Worm (Caenorhabditis elegans) whole organism, L1 larva: ENCODE results near the gene E01G4.6.

Experiments used
- F16B12.6 ChIP-seq: fragments of 150-350 bp; optimal IDR thresholded peaks from 2 replicates; lab custom pipeline; 2014; ENCODE audit warnings: missing biosample characterization, missing genetic modification characterization
- blmp-1 ChIP-seq: fragments of 150-350 bp; optimal IDR thresholded peaks from 2 replicates; lab custom pipeline; 2014; ENCODE audit warnings: missing biosample characterization, missing genetic modification characterization
- ceh-63 ChIP-seq: fragments of 200-800 bp; sonication (Bioruptor generic); optimal IDR thresholded peaks from 2 replicates; lab custom pipeline; 2018; ENCODE audit warnings: mild to moderate bottlenecking, missing genetic modification characterization, missing compliant biosample characterization
- ceh-90 ChIP-seq: sonication (generic microtip); optimal IDR thresholded peaks from 2 replicates; lab custom pipeline; 2016; ENCODE audit warnings: missing genetic modification characterization, missing compliant biosample characterization
- dsc-1 ChIP-seq: sonication (generic microtip); optimal IDR thresholded peaks from 2 replicates; lab custom pipeline; 2016; ENCODE audit warnings: mild to moderate bottlenecking, missing genetic modification characterization, missing compliant biosample characterization
- elt-2 ChIP-seq: sonication (generic microtip); optimal IDR thresholded peaks from 2 replicates; lab custom pipeline; 2016; ENCODE audit warnings: missing genetic modification characterization, mild to moderate bottlenecking, inconsistent platforms, missing compliant biosample characterization, missing genetic modification reagents
- elt-3 ChIP-seq, 6 experiments: fragments of 150-350 bp in 1 of 6; sonication (generic microtip); optimal IDR thresholded peaks; 2 replicates each; lab custom pipeline; 2017 to 2018; ENCODE audit warnings: missing biosample characterization in 6 of 6, missing genetic modification characterization in 6 of 6, inconsistent platforms in 1 of 6
- ets-5 ChIP-seq: fragments of 200-800 bp; sonication (Bioruptor generic); IDR thresholded peaks from 2 replicates; pipeline ENCODE4 v1.3.6; 2022; ENCODE audit warnings: missing genetic modification characterization, missing compliant biosample characterization
- fkh-10 ChIP-seq: sonication (generic microtip); optimal IDR thresholded peaks from 2 replicates; lab custom pipeline; 2017; ENCODE audit warnings: missing biosample characterization, missing genetic modification reagents, missing genetic modification characterization
- fkh-8 ChIP-seq: sonication (generic microtip); optimal IDR thresholded peaks from 2 replicates; lab custom pipeline; 2016; ENCODE audit warnings: mild to moderate bottlenecking, missing genetic modification characterization, missing compliant biosample characterization
- grh-1 ChIP-seq: fragments of 200-800 bp; sonication (Bioruptor generic); IDR thresholded peaks from 2 replicates; pipeline ENCODE4 v1.3.6; 2022; ENCODE audit warnings: missing genetic modification reagents, missing genetic modification characterization, missing compliant biosample characterization
- hlh-4 ChIP-seq: sonication (generic microtip); optimal IDR thresholded peaks from 2 replicates; lab custom pipeline; 2016; ENCODE audit warnings: mild to moderate bottlenecking, missing genetic modification characterization, missing compliant biosample characterization
- irx-1 ChIP-seq: sonication (generic microtip); optimal IDR thresholded peaks from 2 replicates; lab custom pipeline; 2016; ENCODE audit warnings: missing genetic modification characterization, missing compliant biosample characterization
- lin-14 ChIP-seq: fragments of 200-800 bp; sonication (Bioruptor generic); optimal IDR thresholded peaks from 2 replicates; lab custom pipeline; 2018; ENCODE audit warnings: mild to moderate bottlenecking, missing genetic modification characterization, moderate library complexity, missing compliant biosample characterization
- lin-15B ChIP-seq: fragments of 150-350 bp; sonication (generic microtip); optimal IDR thresholded peaks from 3 replicates; lab custom pipeline; 2014; ENCODE audit warnings: missing biosample characterization, missing genetic modification characterization
- lin-35 ChIP-seq, 2 experiments: fragments of 150-350 bp; optimal IDR thresholded peaks; 2 replicates each; lab custom pipeline; 2014; ENCODE audit warnings: missing biosample characterization in 2 of 2, missing genetic modification characterization in 2 of 2, missing genetic modification reagents in 2 of 2
- lin-39 ChIP-seq: fragments of 150-350 bp; optimal IDR thresholded peaks from 2 replicates; lab custom pipeline; 2014; ENCODE audit warnings: missing biosample characterization, missing genetic modification reagents, missing genetic modification characterization
- lir-3 ChIP-seq: sonication (generic microtip); optimal IDR thresholded peaks from 2 replicates; lab custom pipeline; 2016; ENCODE audit warnings: mild to moderate bottlenecking, missing genetic modification characterization, moderate library complexity, missing compliant biosample characterization; ENCODE audit not compliant: poor library complexity
- lsy-2 ChIP-seq, 2 experiments: fragments of 150-350 bp; optimal IDR thresholded peaks; 2 replicates each; lab custom pipeline; 2014; ENCODE audit warnings: missing biosample characterization in 2 of 2, missing genetic modification characterization in 2 of 2
- mdl-1 ChIP-seq, 2 experiments: fragments of 150-350 bp; optimal IDR thresholded peaks; 2 replicates each; lab custom pipeline; 2014 to 2017; ENCODE audit warnings: missing biosample characterization in 2 of 2, missing genetic modification characterization in 2 of 2, inconsistent platforms in 1 of 2
- mef-2 ChIP-seq: fragments of 150-350 bp; optimal IDR thresholded peaks from 2 replicates; lab custom pipeline; 2014; ENCODE audit warnings: missing biosample characterization, missing genetic modification characterization
- nhr-19 ChIP-seq: fragments of 200-800 bp; sonication (Bioruptor generic); conservative IDR thresholded peaks from 2 replicates; pipeline ENCODE4 v1.3.6; 2022; ENCODE audit warnings: missing genetic modification characterization, missing compliant biosample characterization
- nhr-20 ChIP-seq: sonication (generic microtip); optimal IDR thresholded peaks from 2 replicates; lab custom pipeline; 2016; ENCODE audit warnings: mild to moderate bottlenecking, missing genetic modification characterization, missing compliant biosample characterization
- nhr-237 ChIP-seq: fragments of 150-350 bp; optimal IDR thresholded peaks from 2 replicates; lab custom pipeline; 2014; ENCODE audit warnings: missing biosample characterization, missing genetic modification characterization
- nhr-71 ChIP-seq: sonication (generic microtip); optimal IDR thresholded peaks from 2 replicates; lab custom pipeline; 2016; ENCODE audit warnings: mild to moderate bottlenecking, missing genetic modification characterization, moderate library complexity, missing compliant biosample characterization
- nhr-85 ChIP-seq: sonication (generic microtip); peaks from one replicate; lab custom pipeline; 2016; ENCODE audit warnings: missing genetic modification characterization, inconsistent platforms, missing compliant biosample characterization
- pag-3 ChIP-seq: sonication (generic microtip); optimal IDR thresholded peaks from 2 replicates; lab custom pipeline; 2017; ENCODE audit warnings: missing genetic modification characterization, mild to moderate bottlenecking, missing compliant biosample characterization, antibody characterized with exemption, borderline replicate concordance; ENCODE audit not compliant: insufficient read depth
- pax-3 ChIP-seq: fragments of 200-800 bp; sonication (Bioruptor generic); optimal IDR thresholded peaks from 2 replicates; lab custom pipeline; 2018; ENCODE audit warnings: mild to moderate bottlenecking, missing genetic modification characterization, moderate library complexity, missing compliant biosample characterization
- pqm-1 ChIP-seq: sonication (generic microtip); optimal IDR thresholded peaks from 3 replicates; lab custom pipeline; 2017; ENCODE audit warnings: missing biosample characterization, missing genetic modification characterization
- rnt-1 ChIP-seq: sonication (generic microtip); optimal IDR thresholded peaks from 2 replicates; lab custom pipeline; 2016; ENCODE audit warnings: mild to moderate bottlenecking, missing genetic modification characterization, moderate library complexity, missing compliant biosample characterization
- snu-23 ChIP-seq: sonication (generic microtip); optimal IDR thresholded peaks from 2 replicates; lab custom pipeline; 2016; ENCODE audit warnings: missing genetic modification characterization, missing compliant biosample characterization
- sox-4 ChIP-seq: sonication (generic microtip); optimal IDR thresholded peaks from 2 replicates; lab custom pipeline; 2016; ENCODE audit warnings: missing genetic modification characterization, missing compliant biosample characterization
- sptf-1 ChIP-seq: fragments of 150-350 bp; optimal IDR thresholded peaks from 2 replicates; lab custom pipeline; 2014; ENCODE audit warnings: missing biosample characterization, missing genetic modification characterization
- sup-37 ChIP-seq: fragments of 200-800 bp; sonication (Bioruptor generic); optimal IDR thresholded peaks from 2 replicates; lab custom pipeline; 2018; ENCODE audit warnings: mild to moderate bottlenecking, missing genetic modification characterization, missing compliant biosample characterization
- swsn-7 ChIP-seq: sonication (generic microtip); optimal IDR thresholded peaks from 2 replicates; lab custom pipeline; 2016; ENCODE audit warnings: missing genetic modification characterization, missing compliant biosample characterization
- tbx-2 ChIP-seq: sonication (generic microtip); optimal IDR thresholded peaks from 2 replicates; lab custom pipeline; 2016; ENCODE audit warnings: missing genetic modification characterization, missing compliant biosample characterization
- tlp-1 ChIP-seq: fragments of 150-350 bp; optimal IDR thresholded peaks from 2 replicates; lab custom pipeline; 2014; ENCODE audit warnings: missing biosample characterization, missing genetic modification characterization
- unc-130 ChIP-seq: fragments of 150-350 bp; optimal IDR thresholded peaks from 2 replicates; lab custom pipeline; 2017; ENCODE audit warnings: missing biosample characterization, missing genetic modification characterization, inconsistent platforms
- unc-30 ChIP-seq: sonication (generic microtip); optimal IDR thresholded peaks from 2 replicates; lab custom pipeline; 2017; ENCODE audit warnings: missing biosample characterization, missing genetic modification characterization
- vab-15 ChIP-seq: sonication (generic microtip); optimal IDR thresholded peaks from 2 replicates; lab custom pipeline; 2017; ENCODE audit warnings: missing genotype, mild to moderate bottlenecking, missing genetic modification characterization, missing compliant biosample characterization
- zip-4 ChIP-seq: fragments of 200-800 bp; sonication (Bioruptor generic); optimal IDR thresholded peaks from 2 replicates; lab custom pipeline; 2018; ENCODE audit warnings: mild to moderate bottlenecking, missing genetic modification characterization, moderate library complexity, missing compliant biosample characterization
- ztf-11 ChIP-seq, 2 experiments: sonication (generic microtip); optimal IDR thresholded peaks; 2 replicates each; lab custom pipeline; 2016 to 2017; ENCODE audit warnings: missing genetic modification characterization in 2 of 2, missing biosample characterization in 1 of 2, missing compliant biosample characterization in 1 of 2

Gene E01G4.6

DNA sequence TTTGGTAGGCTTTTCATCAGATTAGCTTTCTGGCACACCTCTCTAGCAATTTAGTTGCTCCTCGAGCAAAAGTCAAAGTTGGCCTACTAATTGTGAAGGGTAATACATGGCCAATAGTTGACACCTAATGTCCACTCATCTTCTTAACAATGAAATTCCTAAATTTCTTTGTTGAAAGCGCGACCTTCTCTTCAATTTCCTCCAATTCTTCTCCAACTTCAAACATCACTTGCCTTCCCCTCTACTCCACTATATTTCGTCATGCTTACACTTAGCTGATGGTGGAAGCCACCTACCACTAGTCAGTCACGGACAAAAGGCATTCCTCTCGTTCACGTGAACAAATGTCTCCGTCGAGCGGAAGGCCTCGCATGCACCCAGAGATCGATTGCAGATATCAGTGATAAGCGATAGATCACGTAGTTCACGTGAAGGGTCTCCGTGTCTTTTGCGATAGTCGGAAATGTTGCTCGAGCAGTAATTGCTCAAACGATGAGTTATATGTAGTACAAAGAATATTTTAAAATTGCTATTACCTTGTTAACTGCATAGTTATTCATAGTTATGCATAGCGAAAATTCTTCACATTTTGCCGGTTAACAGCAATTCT is 13.1 kb upstream of the E01G4.6 start, which contains the start of gene E01G4.3 (continued):
- TF ChIP-seq lir-3: no peak
- TF ChIP-seq mef-2 (tag; lab: Kevin White, UChicago): no peak
- peak; percentile 97 for TF ChIP-seq elt-2 (tag; lab: Kevin White, UChicago)
- no peak for TF ChIP-seq sox-4
- peak; percentile 40 to 73 for TF ChIP-seq lsy-2 (tag; optimal IDR thresholded peaks at IDR 0.05; lab: Kevin White, UChicago)
- peak; percentile 90 for TF ChIP-seq nhr-19 (GFP tag; lab: Robert Waterston, UW)
- no peak for TF ChIP-seq pqm-1 (tag; lab: Kevin White, UChicago)
- no peak for TF ChIP-seq zip-4 (GFP tag; lab: Kevin White, UChicago)
- no peak for TF ChIP-seq ceh-63
- no peak for TF ChIP-seq nhr-237 (tag; lab: Kevin White, UChicago)
- no peak for TF ChIP-seq unc-30
- peak; percentile 1 for TF ChIP-seq lin-39 (tag; lab: Kevin White, UChicago)
- peak; percentile 73 for TF ChIP-seq rnt-1 (tag; lab: Kevin White, UChicago)

ce11 chrII:13470655-13471054 is 11.6 kb upstream of the E01G4.6 start:
- TF ChIP-seq ceh-90 (tag; lab: Kevin White, UChicago): no peak
- TF ChIP-seq fkh-10 (GFP tag; lab: Kevin White, UChicago): no peak
- TF ChIP-seq elt-3 (tag; optimal IDR thresholded peaks at IDR 0.05; lab: Kevin White, UChicago): peak in 1 of 6 experiments; percentile 8
- TF ChIP-seq sup-37: no peak
- TF ChIP-seq nhr-20 (tag; lab: Kevin White, UChicago): no peak
- TF ChIP-seq lin-14: no peak
- TF ChIP-seq unc-130: no peak
- TF ChIP-seq lin-39 (tag; lab: Kevin White, UChicago): no peak
- TF ChIP-seq lsy-2 (tag; optimal IDR thresholded peaks at IDR 0.05; lab: Kevin White, UChicago): no peak
- TF ChIP-seq, all 84 proteins: peak for 1

DNA sequence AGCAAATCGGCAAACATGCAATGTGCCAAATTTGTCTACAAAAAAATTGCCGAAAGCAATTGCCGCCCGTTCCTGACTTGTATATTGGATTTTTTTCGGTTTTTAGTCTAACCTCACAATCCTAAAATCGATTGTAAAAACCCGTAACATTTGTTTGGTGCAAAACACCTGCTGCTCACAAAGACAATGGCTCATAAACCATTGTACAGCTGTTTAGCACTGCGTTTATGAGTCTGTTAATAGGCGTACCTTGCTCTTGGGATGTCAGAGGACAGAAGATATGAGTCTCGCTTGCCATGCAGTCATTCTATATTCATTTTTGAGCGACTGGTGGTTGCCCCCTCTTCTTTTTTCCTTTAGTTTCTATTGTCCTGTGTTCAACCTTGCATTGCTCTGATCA is 10.1 kb upstream of the E01G4.6 start, which contains the start of gene E01G4.5:
Gene E01G4.5 (plus strand): TSS at position 301 of the 400 bp plus-strand sequence.
- peak; percentile 14 for TF ChIP-seq rnt-1 (tag; lab: Kevin White, UChicago)
- no peak for TF ChIP-seq tlp-1 (tag; lab: Kevin White, UChicago)

- peak; percentile 67 for TF ChIP-seq nhr-19 (GFP tag; lab: Robert Waterston, UW)
- peak; percentile 50 for TF ChIP-seq fkh-8 (tag; lab: Kevin White, UChicago)
- TF ChIP-seq nhr-71 (tag; lab: Kevin White, UChicago): peak; percentile 52
- TF ChIP-seq, all 84 proteins: peak for 3; not testable (repeated sequence) for 81
These were observed 6.8 kb upstream of the E01G4.6 start for ce11 chrII:13475391-13475790.

ce11 chrII:13477230-13477629 is 5.0 kb upstream of the E01G4.6 start:
- no peak for TF ChIP-seq hlh-4 (tag; lab: Kevin White, UChicago)
- peak; percentile 36 for TF ChIP-seq blmp-1
- TF ChIP-seq unc-130: peak; percentile 58
- TF ChIP-seq tbx-2: peak; percentile 60
- TF ChIP-seq sptf-1 (tag; lab: Kevin White, UChicago): no peak
- no peak for TF ChIP-seq ceh-63
- peak; percentile 64 for TF ChIP-seq dsc-1
- peak; percentile 5 for TF ChIP-seq fkh-10 (GFP tag; lab: Kevin White, UChicago)
- TF ChIP-seq nhr-85 (tag; lab: Kevin White, UChicago): peak; percentile 85
- no peak for TF ChIP-seq vab-15
- TF ChIP-seq swsn-7: peak; percentile 58
- peak; percentile 10 for TF ChIP-seq irx-1 (tag; lab: Kevin White, UChicago)
- TF ChIP-seq zip-4 (GFP tag; lab: Kevin White, UChicago): no peak
- TF ChIP-seq mef-2 (tag; lab: Kevin White, UChicago): no peak
- peak; percentile 94 for TF ChIP-seq F16B12.6 (tag; lab: Kevin White, UChicago)
- no peak for TF ChIP-seq pax-3 (tag; lab: Kevin White, UChicago)
- TF ChIP-seq lin-15B: peak; percentile 69
- TF ChIP-seq snu-23 (GFP tag; lab: Kevin White, UChicago): peak; percentile 77
- TF ChIP-seq lsy-2 (tag; optimal IDR thresholded peaks at IDR 0.05; lab: Kevin White, UChicago): peak; percentile 64 to 75
- TF ChIP-seq mdl-1 (tag; optimal IDR thresholded peaks at IDR 0.05; lab: Kevin White, UChicago): no peak
- TF ChIP-seq sup-37: no peak
- no peak for TF ChIP-seq pag-3
- peak; percentile 70 to 73 for TF ChIP-seq lin-35 (GFP tag; optimal IDR thresholded peaks at IDR 0.05; lab: Kevin White, UChicago)
- TF ChIP-seq nhr-71 (tag; lab: Kevin White, UChicago): peak; percentile 75
- TF ChIP-seq grh-1 (GFP tag; lab: Robert Waterston, UW): 0 out of 2 replicates have a peak, but pooled peaks have one; percentile 26
- TF ChIP-seq ztf-11 (tag; optimal IDR thresholded peaks at IDR 0.05; lab: Kevin White, UChicago): peak in 1 of 2 experiments; percentile 75
- no peak for TF ChIP-seq ets-5 (GFP tag; lab: Robert Waterston, UW)
- TF ChIP-seq rnt-1 (tag; lab: Kevin White, UChicago): peak; percentile 73
